6 worm cellular contexts compared by ENCODE assay signal in genomic region chrIV:11527752-11528151, ce11.
A peak's percentile ranks its signal among the peaks of the same experiment; 100 is the strongest.
TF ChIP-seq lines count a peak whose summit lies in the region.

Gene M04B2.2 (plus strand): TSS chrIV:11528052.

TF ChIP-seq in whole organism, L1 larva, 84 proteins besides CTCF, POLR2A, EP300 and RAD21 (continues in another document):
- TF ChIP-seq zag-1 (tag; optimal IDR thresholded peaks at IDR 0.05; lab: Kevin White, UChicago) = no peak
- TF ChIP-seq nhr-85 (tag; lab: Kevin White, UChicago) = peak; percentile 12
- no peak for TF ChIP-seq ets-5 (GFP tag; IDR thresholded peaks at IDR 0.05; lab: Robert Waterston, UW)
- TF ChIP-seq aly-2 (tag; optimal IDR thresholded peaks at IDR 0.05; lab: Kevin White, UChicago) = peak; percentile 29
- peak; percentile 47 for TF ChIP-seq ama-1 (optimal IDR thresholded peaks at IDR 0.05; lab: Kevin White, UChicago)
- peak; percentile 7 for TF ChIP-seq lir-3 (tag; optimal IDR thresholded peaks at IDR 0.05; lab: Kevin White, UChicago; ENCODE audit: poor library complexity)
- TF ChIP-seq nhr-71 (tag; optimal IDR thresholded peaks at IDR 0.05; lab: Kevin White, UChicago) = peak; percentile 7
- TF ChIP-seq unc-130 (tag; optimal IDR thresholded peaks at IDR 0.05; lab: Kevin White, UChicago) = no peak
- TF ChIP-seq pax-3 (tag; optimal IDR thresholded peaks at IDR 0.05; lab: Kevin White, UChicago) = no peak
- no peak for TF ChIP-seq efl-1 (optimal IDR thresholded peaks at IDR 0.05; lab: Kevin White, UChicago)
- TF ChIP-seq efl-1 (GFP tag; optimal IDR thresholded peaks at IDR 0.05 in 1 of 2; lab: Kevin White, UChicago) = no peak
- peak; percentile 20 for TF ChIP-seq nhr-47 (tag; optimal IDR thresholded peaks at IDR 0.05; lab: Kevin White, UChicago)
- TF ChIP-seq isw-1 (GFP tag; IDR thresholded peaks at IDR 0.05; lab: Robert Waterston, UW) = no peak
- no peak for TF ChIP-seq unc-86 (tag; optimal IDR thresholded peaks at IDR 0.05; lab: Kevin White, UChicago)
- peak; percentile 3 for TF ChIP-seq lin-39 (tag; optimal IDR thresholded peaks at IDR 0.05; lab: Kevin White, UChicago)
- no peak for TF ChIP-seq ztf-11 (tag; optimal IDR thresholded peaks at IDR 0.05; lab: Kevin White, UChicago)

TF ChIP-seq in whole organism, L2 larva, 48 proteins besides CTCF, POLR2A, EP300 and RAD21:
- TF ChIP-seq ztf-11 (tag; optimal IDR thresholded peaks at IDR 0.05; lab: Kevin White, UChicago) (no peak), lsy-2 (tag; optimal IDR thresholded peaks at IDR 0.05; lab: Kevin White, UChicago) (peak in 1 of 2 experiments; percentile 7), nhr-23 (tag; optimal IDR thresholded peaks at IDR 0.05; lab: Kevin White, UChicago) (no peak), ama-1 (optimal IDR thresholded peaks at IDR 0.05; lab: Kevin White, UChicago) (peak; percentile 42), fos-1 (tag; optimal IDR thresholded peaks at IDR 0.05; lab: Kevin White, UChicago) (no peak), nhr-12 (tag; optimal IDR thresholded peaks at IDR 0.05; lab: Kevin White, UChicago) (no peak), unc-55 (GFP tag; optimal IDR thresholded peaks at IDR 0.05; lab: Kevin White, UChicago) (peak; percentile 8)

TF ChIP-seq in whole organism, L3 larva, 47 proteins besides CTCF, POLR2A, EP300 and RAD21:
- TF ChIP-seq ama-1 (optimal IDR thresholded peaks at IDR 0.05; lab: Kevin White, UChicago) = peak; percentile 34
- TF ChIP-seq tbx-2 (tag; optimal IDR thresholded peaks at IDR 0.05; lab: Kevin White, UChicago) = peak; percentile 3
- no peak for TF ChIP-seq lsy-12 (tag; optimal IDR thresholded peaks at IDR 0.05; lab: Kevin White, UChicago)
- no peak for TF ChIP-seq lin-15B (tag; optimal IDR thresholded peaks at IDR 0.05; lab: Kevin White, UChicago)
- TF ChIP-seq nhr-25 (tag; optimal IDR thresholded peaks at IDR 0.05; lab: Kevin White, UChicago) = no peak
- TF ChIP-seq R02D3.7 (tag; optimal IDR thresholded peaks at IDR 0.05; lab: Kevin White, UChicago) = peak; percentile 17
- TF ChIP-seq lin-39 (tag; optimal IDR thresholded peaks at IDR 0.05; lab: Kevin White, UChicago) = no peak
- TF ChIP-seq nhr-23 (tag; optimal IDR thresholded peaks at IDR 0.05; lab: Kevin White, UChicago) = peak; percentile 6

TF ChIP-seq in whole organism, L4 larva, 104 proteins besides CTCF, POLR2A, EP300 and RAD21:
- TF ChIP-seq dmd-8 (GFP tag; IDR thresholded peaks at IDR 0.05; lab: Robert Waterston, UW) = no peak
- TF ChIP-seq aha-1 (tag; lab: Kevin White, UChicago) = peak; percentile 47
- peak; percentile 56 for TF ChIP-seq ama-1 (optimal IDR thresholded peaks at IDR 0.05; lab: Kevin White, UChicago)
- peak; percentile 67 for TF ChIP-seq mep-1 (tag; optimal IDR thresholded peaks at IDR 0.05; lab: Kevin White, UChicago)
- TF ChIP-seq nhr-10 (tag; optimal IDR thresholded peaks at IDR 0.05; lab: Kevin White, UChicago) = no peak
- peak; percentile 52 for TF ChIP-seq aly-2 (tag; optimal IDR thresholded peaks at IDR 0.05; lab: Kevin White, UChicago)

TF ChIP-seq in whole organism, late embryonic, 69 proteins besides CTCF, POLR2A, EP300 and RAD21:
- no peak for TF ChIP-seq ceh-31 (tag; optimal IDR thresholded peaks at IDR 0.05; lab: Kevin White, UChicago)
- peak; percentile 47 for TF ChIP-seq ama-1 (optimal IDR thresholded peaks at IDR 0.05; lab: Kevin White, UChicago)
- no peak for TF ChIP-seq ets-4 (tag; optimal IDR thresholded peaks at IDR 0.05; lab: Kevin White, UChicago)
TF ChIP-seq in whole organism, late embryonic: peak in this region for 1.

TF ChIP-seq in whole organism, young adult, 124 proteins besides CTCF, POLR2A, EP300 and RAD21:
- TF ChIP-seq egl-18 (GFP tag; IDR thresholded peaks at IDR 0.05; lab: Robert Waterston, UW) (no peak), fkh-3 (tag; optimal IDR thresholded peaks at IDR 0.05; lab: Kevin White, UChicago) (peak; percentile 16), lin-54 (GFP tag; optimal IDR thresholded peaks at IDR 0.05; lab: Kevin White, UChicago) (peak; percentile 28), athp-1 (tag; optimal IDR thresholded peaks at IDR 0.05; lab: Kevin White, UChicago) (peak; percentile 28), hrde-1 (tag; optimal IDR thresholded peaks at IDR 0.05; lab: Kevin White, UChicago; ENCODE audit: borderline replicate concordance) (peak; percentile 7), ceh-79 (tag; optimal IDR thresholded peaks at IDR 0.05; lab: Kevin White, UChicago) (peak; percentile 6)
